Worm (Caenorhabditis elegans): ENCODE measurements around the gene gpd-3.

DNA sequence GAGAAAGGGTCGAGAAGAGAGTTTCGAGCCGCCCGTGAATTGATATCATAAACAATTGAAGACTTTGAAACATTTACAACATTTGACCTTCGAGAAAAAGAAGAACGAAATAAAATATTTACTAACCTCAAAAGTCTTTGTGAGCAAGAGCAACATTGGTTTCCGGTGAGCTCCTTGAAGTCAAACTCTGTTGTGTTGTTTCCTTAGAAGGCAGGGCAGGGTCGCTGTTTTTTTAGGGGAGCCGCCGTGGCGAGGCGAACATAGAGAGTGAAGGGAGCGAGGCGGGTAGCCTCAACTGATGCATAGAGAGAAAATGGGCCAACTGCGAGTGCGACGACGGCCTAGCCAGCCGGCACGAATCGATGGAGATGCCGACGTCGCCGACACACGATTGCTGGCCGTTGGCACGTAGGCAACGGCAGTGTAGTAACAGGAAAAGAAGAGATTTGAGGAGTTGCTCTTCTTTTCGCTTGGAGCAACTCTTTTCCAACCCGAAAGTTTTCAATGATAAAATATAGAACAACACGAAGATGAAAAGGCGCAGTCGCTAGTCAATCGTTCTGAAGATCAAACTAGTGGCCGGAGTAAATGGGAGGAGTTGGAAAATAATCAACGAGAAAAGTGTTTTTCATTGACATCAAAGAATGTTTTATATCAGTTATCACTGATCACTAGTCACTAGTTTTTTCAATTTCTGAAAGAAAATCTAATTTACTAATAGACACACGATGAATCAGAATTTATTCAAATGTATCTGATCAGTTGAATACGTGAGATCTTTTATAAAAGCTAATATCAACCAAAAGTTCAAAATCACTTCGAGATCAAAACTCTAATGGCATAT lies 3.1 kb upstream of the gpd-3 start, which contains the start of gene mai-1:
- no peak for TF ChIP-seq ama-1 (optimal IDR thresholded peaks at IDR 0.05)
- TF ChIP-seq hmg-4 (GFP tag; optimal IDR thresholded peaks at IDR 0.05): peak; percentile 21
- no peak for TF ChIP-seq ets-7 (tag; optimal IDR thresholded peaks at IDR 0.05)
- no peak for TF ChIP-seq scrt-1 (GFP tag; IDR thresholded peaks at IDR 0.05)
- TF ChIP-seq F13C5.2 (tag; optimal IDR thresholded peaks at IDR 0.05): peak; percentile 30
- TF ChIP-seq pes-1 (GFP tag; IDR thresholded peaks at IDR 0.05): peak; percentile 52; the same call in 1 of the 2 replicates
- TF ChIP-seq tra-4 (tag; optimal IDR thresholded peaks at IDR 0.05): no peak
- no peak for TF ChIP-seq tbx-37 (GFP tag; conservative IDR thresholded peaks at IDR 0.05)
- no peak for TF ChIP-seq hnd-1 (tag; optimal IDR thresholded peaks at IDR 0.05)
- TF ChIP-seq flt-1 (GFP tag; IDR thresholded peaks at IDR 0.05): no peak
- TF ChIP-seq hmbx-1 (tag; optimal IDR thresholded peaks at IDR 0.05): no peak
